ENCODE assay signal across 5 fruit fly cellular contexts in the genomic region with DNA sequence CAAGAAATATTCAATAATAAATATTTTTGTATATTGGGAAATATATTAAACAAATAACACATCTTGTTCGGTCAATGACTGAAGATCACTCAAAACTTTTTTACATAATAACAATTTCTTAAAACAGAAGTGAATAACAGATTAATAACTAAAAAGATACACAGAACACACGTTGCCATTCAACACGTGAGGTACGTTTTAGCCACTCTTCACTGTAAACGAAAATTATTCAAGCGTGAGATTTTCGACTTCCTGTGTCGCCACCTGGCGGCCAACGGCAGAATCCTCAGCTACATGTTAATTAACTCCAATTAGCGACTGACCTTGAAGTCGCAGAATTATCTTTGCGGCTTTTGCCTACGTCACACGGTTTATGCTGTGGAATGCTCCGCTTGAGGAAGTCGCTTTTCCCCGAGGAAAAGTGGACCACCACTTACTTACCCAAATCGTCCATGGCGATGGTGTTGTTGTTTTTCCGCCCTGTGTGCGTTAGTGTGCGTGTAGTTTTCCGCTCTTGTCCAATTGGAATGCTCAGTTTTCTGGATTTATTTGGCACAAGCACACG.
TF ChIP-seq lines count a peak whose summit lies in the region.

No protein-coding gene starts in this region.

TF ChIP-seq in whole organism, adult, 20 proteins besides CTCF, POLR2A, EP300 and RAD21 (continued from another document):
- TF ChIP-seq bab1 (GFP tag; optimal IDR thresholded peaks at IDR 0.05; lab: Kevin White, UChicago) = no peak
- TF ChIP-seq CG7045 (GFP tag; optimal IDR thresholded peaks at IDR 0.05; lab: Kevin White, UChicago) = peak; percentile 32
- no peak for TF ChIP-seq toe (GFP tag; optimal IDR thresholded peaks at IDR 0.05; lab: Kevin White, UChicago)
- no peak for TF ChIP-seq Hr96 (GFP tag; optimal IDR thresholded peaks at IDR 0.05; lab: Kevin White, UChicago)

TF ChIP-seq in whole organism, embryonic, 481 proteins besides CTCF, POLR2A, EP300 and RAD21 (continued from another document and continues in another):
- peak; percentile 69 for TF ChIP-seq Hmr (GFP tag; optimal IDR thresholded peaks at IDR 0.05; lab: Kevin White, UChicago)
- peak; percentile 91 for TF ChIP-seq sens (GFP tag; lab: Kevin White, UChicago)
- TF ChIP-seq CG8359 (GFP tag; optimal IDR thresholded peaks at IDR 0.05; lab: Kevin White, UChicago; ENCODE audit: borderline replicate concordance) = peak; percentile 11
- peak; percentile 91 for TF ChIP-seq ftz-f1 (GFP tag; optimal IDR thresholded peaks at IDR 0.05; lab: Kevin White, UChicago)
- peak; percentile 54 for TF ChIP-seq CG2875 (GFP tag; optimal IDR thresholded peaks at IDR 0.05; lab: Kevin White, UChicago)
- TF ChIP-seq gcm (GFP tag; optimal IDR thresholded peaks at IDR 0.05; lab: Kevin White, UChicago) = peak; percentile 17
- peak; percentile 22 for TF ChIP-seq her (GFP tag; optimal IDR thresholded peaks at IDR 0.05; lab: Kevin White, UChicago)
- no peak for TF ChIP-seq HmgZ (tag; optimal IDR thresholded peaks at IDR 0.05; lab: Kevin White, UChicago)
- no peak for TF ChIP-seq HLH4C (GFP tag; IDR thresholded peaks at IDR 0.05; lab: Robert Waterston, UW; ENCODE audit: partially characterized antibody)
- peak; percentile 39 for TF ChIP-seq CG9876 (GFP tag; optimal IDR thresholded peaks at IDR 0.05; lab: Kevin White, UChicago)
- TF ChIP-seq CG13775 (GFP tag; optimal IDR thresholded peaks at IDR 0.05; lab: Kevin White, UChicago) = peak; percentile 66
- TF ChIP-seq dati (GFP tag; IDR thresholded peaks at IDR 0.05; lab: Robert Waterston, UW) = no peak
- TF ChIP-seq CG6813 (GFP tag; optimal IDR thresholded peaks at IDR 0.05; lab: Kevin White, UChicago) = peak; percentile 75
- TF ChIP-seq CG9437 (GFP tag; optimal IDR thresholded peaks at IDR 0.05; lab: Kevin White, UChicago) = peak; percentile 44
- peak; percentile 53 for TF ChIP-seq CG43689 (GFP tag; IDR thresholded peaks at IDR 0.05; lab: Robert Waterston, UW)
- peak; percentile 60 for TF ChIP-seq CG11247 (GFP tag; IDR thresholded peaks at IDR 0.05; lab: Robert Waterston, UW)
- TF ChIP-seq CG7745 (tag; optimal IDR thresholded peaks at IDR 0.05; lab: Kevin White, UChicago) = peak; percentile 95
- peak; percentile 76 for TF ChIP-seq ind (GFP tag; optimal IDR thresholded peaks at IDR 0.05; lab: Kevin White, UChicago)
- peak; percentile 89 for TF ChIP-seq Elba2 (GFP tag; optimal IDR thresholded peaks at IDR 0.05; lab: Kevin White, UChicago)
- TF ChIP-seq CG13287 (GFP tag; IDR thresholded peaks at IDR 0.05; lab: Robert Waterston, UW; ENCODE audit: partially characterized antibody) = no peak
- TF ChIP-seq Hr3 (GFP tag; optimal IDR thresholded peaks at IDR 0.05; lab: Kevin White, UChicago) = peak; percentile 55
- peak; percentile 72 for TF ChIP-seq CG8388 (GFP tag; optimal IDR thresholded peaks at IDR 0.05; lab: Kevin White, UChicago)
- TF ChIP-seq Myb (GFP tag; optimal IDR thresholded peaks at IDR 0.05; lab: Kevin White, UChicago) = no peak
- TF ChIP-seq E2f1 (GFP tag; IDR thresholded peaks at IDR 0.05; lab: Robert Waterston, UW) = peak; percentile 69
- 0 out of 2 replicates have a peak, but pooled peaks have one; percentile 38 for TF ChIP-seq wdn (GFP tag; IDR thresholded peaks at IDR 0.05; lab: Robert Waterston, UW)
- no peak for TF ChIP-seq NC2β (GFP tag; optimal IDR thresholded peaks at IDR 0.05; lab: Kevin White, UChicago)
- TF ChIP-seq CG1647 (GFP tag; optimal IDR thresholded peaks at IDR 0.05; lab: Kevin White, UChicago) = no peak
- TF ChIP-seq CG8281 (tag; optimal IDR thresholded peaks at IDR 0.05; lab: Kevin White, UChicago) = peak; percentile 26
- peak; percentile 40 for TF ChIP-seq CG4820 (GFP tag; optimal IDR thresholded peaks at IDR 0.05; lab: Kevin White, UChicago)
- TF ChIP-seq sug (tag; optimal IDR thresholded peaks at IDR 0.05; lab: Kevin White, UChicago) = peak; percentile 48

TF ChIP-seq in whole organism, prepupa, 60 proteins besides CTCF, POLR2A, EP300 and RAD21 (continued from another document and continues in another):
- TF ChIP-seq CG6854 (GFP tag; optimal IDR thresholded peaks at IDR 0.05; lab: Kevin White, UChicago) (no peak), Hr4 (GFP tag; optimal IDR thresholded peaks at IDR 0.05; lab: Kevin White, UChicago) (peak; percentile 54), Sox102F (GFP tag; optimal IDR thresholded peaks at IDR 0.05; lab: Kevin White, UChicago) (peak; percentile 35), pdm3 (GFP tag; optimal IDR thresholded peaks at IDR 0.05; lab: Kevin White, UChicago) (peak; percentile 46), Eip78C (GFP tag; lab: Kevin White, UChicago) (peak; percentile 86), eg (GFP tag; IDR thresholded peaks at IDR 0.05; lab: Robert Waterston, UW) (peak; percentile 59), OdsH (GFP tag; optimal IDR thresholded peaks at IDR 0.05; lab: Kevin White, UChicago) (peak; percentile 66), dsx (GFP tag; optimal IDR thresholded peaks at IDR 0.05; lab: Kevin White, UChicago; ENCODE audit: poor library complexity, severe bottlenecking) (no peak), CG7368 (GFP tag; optimal IDR thresholded peaks at IDR 0.05; lab: Kevin White, UChicago) (no peak), CG10669 (GFP tag; optimal IDR thresholded peaks at IDR 0.05; lab: Kevin White, UChicago) (peak; percentile 50), Hr38 (GFP tag; optimal IDR thresholded peaks at IDR 0.05; lab: Kevin White, UChicago) (no peak), ss (GFP tag; optimal IDR thresholded peaks at IDR 0.05; lab: Kevin White, UChicago) (no peak), lz (GFP tag; optimal IDR thresholded peaks at IDR 0.05; lab: Kevin White, UChicago) (peak; percentile 50), CG9139 (GFP tag; optimal IDR thresholded peaks at IDR 0.05; lab: Kevin White, UChicago) (no peak), dac (GFP tag; optimal IDR thresholded peaks at IDR 0.05; lab: Kevin White, UChicago) (no peak), net (GFP tag; optimal IDR thresholded peaks at IDR 0.05; lab: Kevin White, UChicago) (peak; percentile 66), Lpt (GFP tag; optimal IDR thresholded peaks at IDR 0.05; lab: Kevin White, UChicago) (no peak), Blimp-1 (GFP tag; optimal IDR thresholded peaks at IDR 0.05; lab: Kevin White, UChicago) (no peak), acj6 (GFP tag; optimal IDR thresholded peaks at IDR 0.05; lab: Kevin White, UChicago) (peak; percentile 65), CG6808 (GFP tag; optimal IDR thresholded peaks at IDR 0.05; lab: Kevin White, UChicago) (peak; percentile 32), CG11902 (GFP tag; optimal IDR thresholded peaks at IDR 0.05; lab: Kevin White, UChicago) (peak; percentile 21), CG6163 (GFP tag; IDR thresholded peaks at IDR 0.05; lab: Robert Waterston, UW) (peak; percentile 71), CG34406 (GFP tag; optimal IDR thresholded peaks at IDR 0.05; lab: Kevin White, UChicago) (peak; percentile 52), Hr39 (GFP tag; optimal IDR thresholded peaks at IDR 0.05; lab: Kevin White, UChicago) (peak; percentile 68), CG3032 (tag; optimal IDR thresholded peaks at IDR 0.05; lab: Kevin White, UChicago) (peak; percentile 57), CG3919 (GFP tag; optimal IDR thresholded peaks at IDR 0.05; lab: Kevin White, UChicago) (peak; percentile 56), CG11294 (GFP tag; IDR thresholded peaks at IDR 0.05; lab: Robert Waterston, UW) (no peak), CG1621 (tag; optimal IDR thresholded peaks at IDR 0.05; lab: Kevin White, UChicago) (peak; percentile 41), CG10631 (GFP tag; optimal IDR thresholded peaks at IDR 0.05; lab: Kevin White, UChicago) (peak; percentile 16), CG11762 (GFP tag; optimal IDR thresholded peaks at IDR 0.05; lab: Kevin White, UChicago; ENCODE audit: insufficient read depth) (peak; percentile 28), svp (GFP tag; lab: Kevin White, UChicago) (peak; percentile 76), vri (GFP tag; optimal IDR thresholded peaks at IDR 0.05; lab: Kevin White, UChicago) (peak; percentile 62)

TF ChIP-seq in whole organism, pupa, 21 proteins besides CTCF, POLR2A, EP300 and RAD21 (continued from another document):
- TF ChIP-seq fd96Ca (GFP tag; IDR thresholded peaks at IDR 0.05; lab: Robert Waterston, UW) (no peak; the same call in 2 of the 3 replicates), EcR (GFP tag; optimal IDR thresholded peaks at IDR 0.05; lab: Kevin White, UChicago) (no peak), CG8159 (tag; optimal IDR thresholded peaks at IDR 0.05; lab: Kevin White, UChicago) (peak; percentile 48)

TF ChIP-seq in whole organism, wandering third instar larva, 38 proteins besides CTCF, POLR2A, EP300 and RAD21 (continued from another document):
- TF ChIP-seq lola (GFP tag; optimal IDR thresholded peaks at IDR 0.05; lab: Kevin White, UChicago) (no peak), Hnf4 (GFP tag; optimal IDR thresholded peaks at IDR 0.05; lab: Kevin White, UChicago) (no peak), sage (GFP tag; optimal IDR thresholded peaks at IDR 0.05; lab: Kevin White, UChicago) (peak; percentile 59), Rel (GFP tag; optimal IDR thresholded peaks at IDR 0.05; lab: Kevin White, UChicago) (no peak), Rel (tag; optimal IDR thresholded peaks at IDR 0.05; lab: Kevin White, UChicago) (no peak), br (GFP tag; optimal IDR thresholded peaks at IDR 0.05; lab: Kevin White, UChicago) (peak; percentile 29), Dfd (GFP tag; optimal IDR thresholded peaks at IDR 0.05; lab: Kevin White, UChicago) (no peak), Hr83 (GFP tag; optimal IDR thresholded peaks at IDR 0.05; lab: Kevin White, UChicago; ENCODE audit: poor library complexity, severe bottlenecking) (no peak), GATAd (GFP tag; optimal IDR thresholded peaks at IDR 0.05; lab: Kevin White, UChicago) (no peak), Mio (GFP tag; optimal IDR thresholded peaks at IDR 0.05; lab: Kevin White, UChicago) (no peak), woc (GFP tag; optimal IDR thresholded peaks at IDR 0.05; lab: Kevin White, UChicago) (peak; percentile 30), h (GFP tag; optimal IDR thresholded peaks at IDR 0.05; lab: Kevin White, UChicago) (peak; percentile 44), dmrt93B (GFP tag; optimal IDR thresholded peaks at IDR 0.05; lab: Kevin White, UChicago) (peak; percentile 21), usp (GFP tag; optimal IDR thresholded peaks at IDR 0.05; lab: Kevin White, UChicago) (no peak), Abd-B (GFP tag; optimal IDR thresholded peaks at IDR 0.05; lab: Kevin White, UChicago) (no peak), foxo (GFP tag; optimal IDR thresholded peaks at IDR 0.05; lab: Kevin White, UChicago) (peak in 1 of 2 experiments; percentile 73), ey (GFP tag; optimal IDR thresholded peaks at IDR 0.05; lab: Kevin White, UChicago) (peak; percentile 46), jim (GFP tag; optimal IDR thresholded peaks at IDR 0.05; lab: Kevin White, UChicago) (no peak), fru (GFP tag; optimal IDR thresholded peaks at IDR 0.05; lab: Kevin White, UChicago) (peak; percentile 65), Sp1 (GFP tag; optimal IDR thresholded peaks at IDR 0.05; lab: Kevin White, UChicago) (peak; percentile 40)
